Worm (Caenorhabditis elegans): Measurements from ENCODE around the gene ddx-15.

ddx-15 gene

ce11 chrIII:5566496-5566895 is 25.0 kb downstream of the ddx-15 start:
- TF ChIP-seq unc-62 (GFP tag; optimal IDR thresholded peaks at IDR 0.05) = no peak

DNA sequence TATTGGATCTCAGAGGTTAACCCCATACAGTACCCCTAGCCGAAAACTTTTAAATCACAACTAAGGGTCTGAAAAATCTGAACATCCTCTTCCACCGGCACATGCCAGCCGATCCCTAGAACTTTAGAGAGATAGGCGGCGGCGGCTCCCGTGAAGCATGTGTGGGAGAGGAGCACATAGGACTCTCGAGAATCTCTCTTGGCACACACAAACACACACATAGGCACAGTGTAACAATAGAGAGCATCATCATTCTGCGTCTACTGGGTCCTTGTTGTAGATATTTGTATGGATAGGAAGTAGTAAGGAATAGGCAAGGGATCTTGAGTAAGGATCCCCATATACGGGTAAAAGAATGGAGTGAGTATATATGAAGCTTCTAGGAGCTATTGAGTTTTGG is 25.8 kb downstream of the ddx-15 start:
- TF ChIP-seq unc-62 (GFP tag; optimal IDR thresholded peaks at IDR 0.05) = no peak

DNA sequence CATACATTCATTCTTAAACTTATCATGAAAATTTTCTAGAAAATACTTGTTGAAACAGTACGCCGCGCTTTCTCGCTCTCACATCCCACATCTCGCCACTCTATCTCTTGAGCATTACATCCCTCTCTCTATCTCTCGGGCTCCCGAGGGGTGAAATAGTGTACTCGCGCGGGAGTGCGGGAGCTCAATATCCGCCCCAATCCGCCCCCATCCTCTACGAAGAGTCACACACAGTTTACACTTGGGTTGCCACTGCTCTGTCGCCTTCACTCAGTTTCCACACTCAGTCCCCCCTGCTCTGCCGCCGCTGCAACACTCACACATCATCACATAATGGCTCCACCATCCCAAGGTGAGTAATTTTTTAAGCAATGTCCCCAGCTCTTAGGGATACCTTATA is 26.7 kb downstream of the ddx-15 start, which contains the start of gene mlc-3:
Gene mlc-3 (plus strand): TSS at position 227 of the 400 bp plus-strand sequence.
- no peak for TF ChIP-seq unc-62 (GFP tag; optimal IDR thresholded peaks at IDR 0.05)

DNA sequence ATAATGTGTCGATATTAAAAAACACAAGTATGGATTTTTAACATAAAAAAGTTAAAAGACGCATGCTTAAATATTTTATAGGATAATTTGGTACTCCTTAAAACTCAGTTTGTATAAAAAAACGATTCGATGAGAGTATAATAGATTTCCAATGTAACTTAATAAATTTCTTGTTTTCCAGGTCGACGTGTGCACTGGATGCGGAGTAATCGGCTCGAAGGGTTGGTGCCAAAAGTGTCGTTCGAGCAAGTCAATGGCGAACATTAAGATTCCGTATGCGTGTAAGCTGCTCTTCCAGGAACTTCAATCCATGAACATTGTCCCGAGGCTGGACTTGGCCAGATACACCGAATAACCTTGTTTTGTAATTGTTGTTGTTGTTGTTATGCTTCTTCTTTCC is 27.2 kb downstream of the ddx-15 start:
- TF ChIP-seq unc-62 (GFP tag; optimal IDR thresholded peaks at IDR 0.05) = no peak

DNA sequence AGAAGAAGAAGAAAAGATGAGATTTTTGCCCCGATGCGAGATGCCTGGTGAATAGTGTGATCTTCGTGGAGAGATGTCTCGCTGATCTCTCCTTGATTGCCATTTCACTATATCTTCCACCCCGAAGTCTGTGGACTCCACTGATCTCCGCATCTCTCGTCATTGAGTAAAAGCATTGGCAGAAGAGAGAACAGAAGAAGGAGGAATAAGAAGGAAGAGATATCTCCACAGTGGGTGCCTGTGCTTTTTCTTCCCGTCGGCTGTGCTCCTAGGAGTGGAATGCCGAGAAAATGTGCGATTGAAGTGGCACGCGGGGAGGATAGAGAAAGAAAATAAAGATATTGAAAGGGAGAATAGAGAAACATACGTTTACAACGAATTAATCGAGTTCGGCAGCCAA is 27.8 kb downstream of the ddx-15 start:
- TF ChIP-seq unc-62 (GFP tag; optimal IDR thresholded peaks at IDR 0.05) = no peak

DNA sequence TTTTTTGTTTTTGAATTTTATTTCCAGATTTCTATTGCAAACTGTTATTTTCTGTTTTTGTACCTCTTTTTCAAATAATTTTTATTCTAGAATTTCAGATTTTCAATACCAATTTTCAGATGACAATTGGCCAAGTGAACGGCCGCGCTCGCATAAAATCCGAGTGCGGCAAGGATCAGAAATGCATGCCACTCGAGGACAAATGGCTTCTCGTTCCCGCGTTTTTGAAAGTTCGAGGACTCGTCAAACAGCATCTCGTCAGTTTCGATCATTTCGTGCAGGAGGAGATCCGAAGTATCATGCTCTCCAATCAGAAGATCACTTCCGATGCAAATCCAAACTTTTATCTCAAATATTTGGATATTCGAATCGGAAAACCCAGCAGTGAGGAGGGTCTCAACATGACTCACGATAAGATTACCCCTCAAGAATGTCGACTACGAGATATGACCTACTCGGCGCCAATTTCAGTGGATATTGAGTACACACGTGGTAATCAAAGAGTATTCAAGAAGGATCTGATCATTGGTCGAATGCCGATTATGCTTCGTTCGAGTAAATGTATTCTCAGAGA is 34.2 kb downstream of the ddx-15 start, which contains the start of gene rpc-2:
Gene rpc-2 (plus strand): TSS at position 120 of the 574 bp plus-strand sequence.
- no peak for TF ChIP-seq unc-62 (GFP tag; optimal IDR thresholded peaks at IDR 0.05)

- no peak for TF ChIP-seq unc-62 (GFP tag; optimal IDR thresholded peaks at IDR 0.05)
These were observed 36.5 kb downstream of the ddx-15 start, which contains the start of the genes nmad-1 and hach-1 for ce11 chrIII:5554884-5555500. TSS of gene nmad-1 (minus strand) at chrIII:5554934. TSS of gene hach-1 (plus strand) at chrIII:5555450.

ce11 chrIII:5553098-5553497 is 38.4 kb downstream of the ddx-15 start:
- TF ChIP-seq unc-62 (GFP tag; optimal IDR thresholded peaks at IDR 0.05) = no peak

- no peak for TF ChIP-seq unc-62 (GFP tag; optimal IDR thresholded peaks at IDR 0.05)
These were observed 39.3 kb downstream of the ddx-15 start, which contains the start of gene F09F7.6 for ce11 chrIII:5552072-5552667. TSS of gene F09F7.6 (minus strand) at chrIII:5552135.

DNA sequence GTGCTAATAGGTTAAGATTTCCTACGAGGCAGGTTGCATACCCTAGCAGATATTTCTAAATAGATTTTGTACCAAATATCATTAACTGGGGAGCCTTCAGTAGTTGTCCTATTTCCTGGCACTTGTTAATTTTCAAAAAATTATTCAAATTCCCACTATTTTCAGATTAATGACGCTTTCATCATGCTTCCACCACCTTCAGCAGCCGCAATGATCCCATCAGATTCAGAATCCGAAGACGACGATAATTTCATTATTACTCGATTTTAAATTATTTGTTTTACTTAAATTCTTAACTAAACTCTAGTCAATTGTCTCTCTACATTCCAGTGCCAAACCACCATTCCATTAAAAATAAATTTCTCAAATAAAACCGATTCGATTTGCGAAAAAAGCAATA is 40.7 kb downstream of the ddx-15 start:
- no peak for TF ChIP-seq unc-62 (GFP tag; optimal IDR thresholded peaks at IDR 0.05)

DNA sequence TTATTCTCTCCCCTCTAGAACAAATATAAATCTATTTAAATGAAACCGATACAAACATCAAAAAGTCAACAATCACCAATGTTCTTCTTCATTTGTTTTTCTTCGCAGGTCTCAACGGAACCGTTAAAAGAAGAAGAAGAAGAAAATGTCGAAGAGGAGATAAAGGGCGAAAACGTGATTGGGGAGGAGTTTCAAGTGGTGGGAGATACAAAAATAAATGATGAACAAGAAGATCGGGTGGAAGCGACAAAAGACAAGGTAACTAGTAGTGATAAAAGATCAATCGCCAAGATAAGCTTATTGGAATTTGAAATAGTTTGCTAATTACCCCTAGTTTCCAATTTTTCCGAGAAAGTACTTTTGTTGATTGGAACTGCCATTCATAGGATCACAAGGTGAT is 41.3 kb downstream of the ddx-15 start:
- no peak for TF ChIP-seq unc-62 (GFP tag; optimal IDR thresholded peaks at IDR 0.05)

- no peak for TF ChIP-seq unc-62 (GFP tag; optimal IDR thresholded peaks at IDR 0.05)
These were observed 44.8 kb downstream of the ddx-15 start, which contains the start of gene F09F7.5 for ce11 chrIII:5546730-5547129. TSS of gene F09F7.5 (plus strand) at chrIII:5546987.

ce11 chrIII:5546309-5546708 is 45.2 kb downstream of the ddx-15 start:
- TF ChIP-seq unc-62 (GFP tag; optimal IDR thresholded peaks at IDR 0.05) = no peak

DNA sequence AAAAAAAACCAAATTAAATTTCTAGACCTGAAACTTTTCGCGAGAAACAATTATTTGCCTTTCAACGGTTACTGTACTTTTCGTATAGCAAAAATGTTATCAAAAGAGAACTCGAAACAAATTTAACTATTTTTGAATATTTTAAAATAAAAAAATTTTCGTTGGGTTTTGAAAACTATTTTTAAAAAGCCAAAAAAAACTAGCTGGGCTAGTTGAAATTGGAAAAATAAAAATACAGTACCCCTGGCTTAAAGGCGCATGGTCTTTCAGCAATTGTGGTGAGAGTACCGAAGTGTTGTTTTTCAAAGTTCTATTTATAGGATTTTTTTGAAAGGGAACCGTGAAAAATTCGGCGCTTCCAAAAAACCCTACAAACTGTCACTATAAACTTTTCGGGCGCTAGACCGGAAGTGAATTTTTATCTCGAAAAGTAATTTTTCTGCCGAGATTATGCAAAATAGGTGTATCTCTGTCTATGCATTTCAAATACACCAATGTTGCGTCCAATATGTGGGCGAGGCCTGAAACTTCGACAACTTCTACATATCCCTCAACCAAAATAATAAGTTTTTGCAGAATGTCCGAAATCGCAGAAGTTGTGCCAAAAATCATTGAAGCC is 47.7 kb downstream of the ddx-15 start, which contains the start of gene D1044.1:
Gene D1044.1 (plus strand): TSS at position 569 of the 619 bp plus-strand sequence.
- TF ChIP-seq unc-62 (GFP tag; optimal IDR thresholded peaks at IDR 0.05) = no peak

DNA sequence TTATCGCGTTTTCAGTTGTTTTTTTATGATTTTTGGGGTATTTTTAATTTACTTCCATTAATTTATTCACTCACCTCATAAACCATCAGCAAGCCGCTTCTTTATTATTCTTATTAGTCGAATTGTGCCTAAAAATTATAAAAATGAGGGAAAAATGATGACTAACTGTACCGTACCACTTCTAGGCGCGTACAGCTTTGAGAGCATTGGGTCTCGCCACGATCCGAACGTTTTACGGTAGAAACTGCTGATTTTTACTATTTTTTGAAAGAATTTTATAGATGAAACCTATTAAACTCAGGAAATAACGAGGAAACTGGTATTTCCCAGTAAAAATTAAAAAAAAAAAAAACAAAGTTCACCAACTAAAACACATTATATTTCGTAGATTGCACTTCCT is 48.5 kb downstream of the ddx-15 start, which contains the start of gene D1044.6:
Gene D1044.6 (minus strand): TSS at position 128 of the 400 bp plus-strand sequence.
- TF ChIP-seq unc-62 (GFP tag; optimal IDR thresholded peaks at IDR 0.05) = no peak

DNA sequence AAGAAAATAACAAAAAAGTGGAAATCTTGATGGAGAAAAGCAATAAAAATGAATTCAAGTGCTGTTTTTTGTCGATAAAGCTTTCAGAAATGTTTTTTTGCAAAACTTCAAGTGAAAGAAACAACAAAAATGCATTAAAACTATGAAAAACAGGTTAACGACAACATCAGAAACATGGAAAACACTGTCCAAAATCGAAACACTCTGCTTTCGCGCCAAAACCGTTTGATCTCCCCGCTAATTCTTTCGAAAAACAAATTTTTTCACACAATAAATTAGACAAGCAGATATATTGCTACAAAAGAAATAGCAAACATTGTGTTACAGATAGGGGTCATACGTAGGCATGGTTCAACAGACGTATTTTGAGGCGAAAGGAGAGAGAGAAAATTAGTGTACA is 49.7 kb downstream of the ddx-15 start:
- no peak for TF ChIP-seq unc-62 (GFP tag; optimal IDR thresholded peaks at IDR 0.05)
